Worm (Caenorhabditis elegans) whole organism, late embryonic: ENCODE results near the gene kin-26.

Experiments used
- C38D4.7 ChIP-seq: fragments of 200-800 bp; sonication (Bioruptor generic); optimal IDR thresholded peaks from 2 replicates; lab custom pipeline; 2018; ENCODE audit warnings: mild to moderate bottlenecking, missing genetic modification characterization, moderate library complexity, missing compliant biosample characterization
- K09A11.1 ChIP-seq: sonication (generic microtip); optimal IDR thresholded peaks from 2 replicates; lab custom pipeline; 2017; ENCODE audit warnings: antibody characterized with exemption, mild to moderate bottlenecking, missing genetic modification characterization, missing compliant biosample characterization; ENCODE audit not compliant: insufficient read depth
- Y22D7AL.16 ChIP-seq: sonication (generic microtip); optimal IDR thresholded peaks from 2 replicates; lab custom pipeline; 2016; ENCODE audit warnings: missing genetic modification characterization, missing compliant biosample characterization
- ahr-1 ChIP-seq: sonication (generic microtip); optimal IDR thresholded peaks from 2 replicates; lab custom pipeline; 2016; ENCODE audit warnings: missing genetic modification characterization, missing compliant biosample characterization
- ama-1 ChIP-seq: fragments of 150-350 bp; optimal IDR thresholded peaks from 2 replicates; lab custom pipeline; 2014
- ceh-18 ChIP-seq: sonication (generic microtip); optimal IDR thresholded peaks from 2 replicates; lab custom pipeline; 2016; ENCODE audit warnings: missing genetic modification characterization, missing compliant biosample characterization
- ceh-2 ChIP-seq: sonication (generic microtip); optimal IDR thresholded peaks from 2 replicates; lab custom pipeline; 2016; ENCODE audit warnings: missing genotype, missing genetic modification characterization, missing compliant biosample characterization
- ceh-22 ChIP-seq: sonication (generic microtip); optimal IDR thresholded peaks from 2 replicates; lab custom pipeline; 2017; ENCODE audit warnings: missing biosample characterization, missing genetic modification characterization
- ceh-30 ChIP-seq: fragments of 150-350 bp; optimal IDR thresholded peaks from 2 replicates; lab custom pipeline; 2014; ENCODE audit warnings: missing biosample characterization, missing genetic modification characterization
- ceh-34 ChIP-seq: sonication (generic microtip); optimal IDR thresholded peaks from 2 replicates; lab custom pipeline; 2016; ENCODE audit warnings: mild to moderate bottlenecking, missing genetic modification characterization, missing compliant biosample characterization
- ceh-48 ChIP-seq: sonication (generic microtip); optimal IDR thresholded peaks from 2 replicates; lab custom pipeline; 2016; ENCODE audit warnings: missing genetic modification characterization, inconsistent platforms, missing compliant biosample characterization
- ceh-6 ChIP-seq: fragments of 200-800 bp; sonication (Bioruptor generic); optimal IDR thresholded peaks from 2 replicates; lab custom pipeline; 2018; ENCODE audit warnings: mild to moderate bottlenecking, missing genetic modification characterization, missing compliant biosample characterization
- che-1 ChIP-seq: sonication (generic microtip); optimal IDR thresholded peaks from 2 replicates; lab custom pipeline; 2016; ENCODE audit warnings: mild to moderate bottlenecking, missing genetic modification characterization, missing compliant biosample characterization
- elt-2 ChIP-seq: sonication (generic microtip); optimal IDR thresholded peaks from 2 replicates; lab custom pipeline; 2016; ENCODE audit warnings: missing genetic modification reagents, missing genetic modification characterization, missing compliant biosample characterization
- elt-4 ChIP-seq: sonication (generic microtip); optimal IDR thresholded peaks from 2 replicates; lab custom pipeline; 2016; ENCODE audit warnings: missing genetic modification characterization, missing compliant biosample characterization
- fax-1 ChIP-seq: sonication (generic microtip); optimal IDR thresholded peaks from 2 replicates; lab custom pipeline; 2016; ENCODE audit warnings: missing genotype, missing genetic modification characterization, missing compliant biosample characterization
- fkh-10 ChIP-seq: fragments of 150-350 bp; optimal IDR thresholded peaks from 2 replicates; lab custom pipeline; 2014; ENCODE audit warnings: missing biosample characterization, missing genetic modification reagents, missing genetic modification characterization
- fkh-6 ChIP-seq: sonication (generic microtip); optimal IDR thresholded peaks from 2 replicates; lab custom pipeline; 2016; ENCODE audit warnings: missing genetic modification characterization, missing compliant biosample characterization
- hlh-30 ChIP-seq: sonication (generic microtip); optimal IDR thresholded peaks from 2 replicates; lab custom pipeline; 2017; ENCODE audit warnings: antibody characterized with exemption, missing genetic modification characterization, missing compliant biosample characterization; ENCODE audit not compliant: insufficient read depth
- hlh-6 ChIP-seq: sonication (generic microtip); optimal IDR thresholded peaks from 2 replicates; lab custom pipeline; 2016; ENCODE audit warnings: missing genotype, missing genetic modification characterization, missing compliant biosample characterization
- lim-6 ChIP-seq: sonication (generic microtip); optimal IDR thresholded peaks from 2 replicates; lab custom pipeline; 2016; ENCODE audit warnings: missing genetic modification characterization, missing compliant biosample characterization
- lin-11 ChIP-seq: fragments of 200-800 bp; sonication (Bioruptor generic); optimal IDR thresholded peaks from 2 replicates; lab custom pipeline; 2018; ENCODE audit warnings: mild to moderate bottlenecking, missing genetic modification characterization, missing compliant biosample characterization
- madf-2 ChIP-seq: sonication (generic microtip); optimal IDR thresholded peaks from 2 replicates; lab custom pipeline; 2017; ENCODE audit warnings: missing genetic modification characterization, missing compliant biosample characterization
- mec-3 ChIP-seq: sonication (generic microtip); optimal IDR thresholded peaks from 2 replicates; lab custom pipeline; 2016; ENCODE audit warnings: borderline replicate concordance, missing genetic modification characterization, missing compliant biosample characterization
- nhr-232 ChIP-seq: sonication (generic microtip); optimal IDR thresholded peaks from 2 replicates; lab custom pipeline; 2016; ENCODE audit warnings: missing genetic modification characterization, missing compliant biosample characterization
- npax-4 ChIP-seq: sonication (generic microtip); optimal IDR thresholded peaks from 2 replicates; lab custom pipeline; 2016; ENCODE audit warnings: missing genetic modification characterization, missing compliant biosample characterization
- odd-2 ChIP-seq: sonication (generic microtip); optimal IDR thresholded peaks from 2 replicates; lab custom pipeline; 2017; ENCODE audit warnings: antibody characterized with exemption, mild to moderate bottlenecking, missing genetic modification characterization, missing compliant biosample characterization
- pat-9 ChIP-seq: fragments of 200-800 bp; sonication (Bioruptor generic); optimal IDR thresholded peaks from 2 replicates; lab custom pipeline; 2018; ENCODE audit warnings: mild to moderate bottlenecking, missing genetic modification characterization, moderate library complexity, missing compliant biosample characterization
- pax-1 ChIP-seq: fragments of 150-350 bp; optimal IDR thresholded peaks from 2 replicates; lab custom pipeline; 2014; ENCODE audit warnings: missing biosample characterization, missing genetic modification characterization
- pha-2 ChIP-seq: sonication (generic microtip); optimal IDR thresholded peaks from 2 replicates; lab custom pipeline; 2017; ENCODE audit warnings: mild to moderate bottlenecking, missing genetic modification characterization, missing compliant biosample characterization
- pha-4 ChIP-seq: fragments of 150-350 bp; optimal IDR thresholded peaks from 2 replicates; lab custom pipeline; 2018; ENCODE audit warnings: missing biosample characterization, missing genetic modification reagents, missing genetic modification characterization
- sdc-2 ChIP-seq: sonication (generic microtip); optimal IDR thresholded peaks from 2 replicates; lab custom pipeline; 2016; ENCODE audit warnings: missing genotype, missing genetic modification characterization, missing compliant biosample characterization
- tbx-2 ChIP-seq: sonication (generic microtip); optimal IDR thresholded peaks from 2 replicates; lab custom pipeline; 2016; ENCODE audit warnings: missing genetic modification characterization, missing compliant biosample characterization
- tbx-7 ChIP-seq: sonication (generic microtip); optimal IDR thresholded peaks from 2 replicates; lab custom pipeline; 2016; ENCODE audit warnings: missing genotype, missing genetic modification characterization, missing compliant biosample characterization
- ttx-3 ChIP-seq: sonication (generic microtip); optimal IDR thresholded peaks from 2 replicates; lab custom pipeline; 2016; ENCODE audit warnings: missing genetic modification reagents, missing genetic modification characterization, missing compliant biosample characterization
- unc-42 ChIP-seq: sonication (generic microtip); optimal IDR thresholded peaks from 2 replicates; lab custom pipeline; 2016; ENCODE audit warnings: missing genotype, missing genetic modification characterization, missing compliant biosample characterization
- unc-55 ChIP-seq: sonication (generic microtip); optimal IDR thresholded peaks from 2 replicates; lab custom pipeline; 2017; ENCODE audit warnings: missing biosample characterization, missing genetic modification reagents, missing genetic modification characterization
- zip-5 ChIP-seq: sonication (generic microtip); optimal IDR thresholded peaks from 2 replicates; lab custom pipeline; 2016; ENCODE audit warnings: missing genetic modification characterization, missing compliant biosample characterization
- ztf-16 ChIP-seq: sonication (generic microtip); optimal IDR thresholded peaks from 2 replicates; lab custom pipeline; 2017; ENCODE audit warnings: missing genetic modification characterization, missing compliant biosample characterization

kin-26 gene

ce11 chrIV:7898489-7898888 is 20.8 kb upstream of the kin-26 start:
- TF ChIP-seq fkh-6 (tag; lab: Kevin White, UChicago): no peak
- TF ChIP-seq pha-4 (tag; lab: Kevin White, UChicago): no peak
- TF ChIP-seq ama-1 (lab: Kevin White, UChicago): no peak
- TF ChIP-seq nhr-232 (tag; lab: Kevin White, UChicago): no peak
- no peak for TF ChIP-seq tbx-7 (tag; lab: Kevin White, UChicago)
- no peak for TF ChIP-seq Y22D7AL.16 (tag; lab: Kevin White, UChicago)
- no peak for TF ChIP-seq unc-42
- no peak for TF ChIP-seq elt-4 (tag; lab: Kevin White, UChicago)
- TF ChIP-seq ceh-2 (tag; lab: Kevin White, UChicago): no peak
- TF ChIP-seq ztf-16 (tag; lab: Kevin White, UChicago): no peak
- TF ChIP-seq fkh-10 (GFP tag; lab: Kevin White, UChicago): no peak
- no peak for TF ChIP-seq pat-9 (tag; lab: Kevin White, UChicago)
- TF ChIP-seq ceh-18 (tag; lab: Kevin White, UChicago): no peak
- TF ChIP-seq ceh-48 (tag; lab: Kevin White, UChicago): no peak
- TF ChIP-seq sdc-2: no peak

DNA sequence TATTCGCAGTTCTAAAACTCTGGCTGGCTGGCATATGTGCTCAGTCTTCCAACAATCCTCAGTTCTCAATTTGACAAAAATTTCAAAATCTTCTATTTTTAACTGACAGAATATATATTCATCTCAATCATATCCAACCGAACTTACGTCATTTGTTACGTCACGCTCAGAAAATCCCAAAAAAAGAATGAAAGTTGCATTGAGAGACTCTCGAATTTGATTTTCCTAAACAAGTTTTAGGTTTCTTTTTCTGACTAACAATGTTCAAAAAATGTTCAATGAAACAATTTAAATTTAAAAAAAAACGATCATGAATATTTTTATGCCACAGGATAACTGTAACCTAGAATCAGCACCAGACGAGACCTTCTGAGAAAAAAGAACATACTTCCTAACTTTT is 20.3 kb upstream of the kin-26 start:
- TF ChIP-seq fkh-10 (GFP tag; lab: Kevin White, UChicago): no peak
- TF ChIP-seq tbx-2: no peak
- TF ChIP-seq ceh-22: no peak
- TF ChIP-seq lin-11: no peak
- no peak for TF ChIP-seq fkh-6 (tag; lab: Kevin White, UChicago)
- no peak for TF ChIP-seq fax-1
- TF ChIP-seq che-1 (tag; lab: Kevin White, UChicago): no peak
- no peak for TF ChIP-seq nhr-232 (tag; lab: Kevin White, UChicago)

- TF ChIP-seq fax-1 (no peak), elt-2 (tag; lab: Kevin White, UChicago) (no peak), ahr-1 (tag; lab: Kevin White, UChicago) (no peak), lim-6 (tag; lab: Kevin White, UChicago) (no peak), unc-55 (GFP tag; lab: Kevin White, UChicago) (no peak), mec-3 (tag; lab: Kevin White, UChicago) (no peak), ztf-16 (tag; lab: Kevin White, UChicago) (no peak), pat-9 (tag; lab: Kevin White, UChicago) (no peak), ttx-3 (tag; lab: Kevin White, UChicago) (no peak), odd-2 (tag; lab: Kevin White, UChicago) (no peak), ceh-34 (tag; lab: Kevin White, UChicago) (no peak)
These were observed 19.8 kb upstream of the kin-26 start, which contains the start of gene ilys-4 for ce11 chrIV:7897443-7897842. Gene ilys-4 (minus strand): TSS chrIV:7897543.

DNA sequence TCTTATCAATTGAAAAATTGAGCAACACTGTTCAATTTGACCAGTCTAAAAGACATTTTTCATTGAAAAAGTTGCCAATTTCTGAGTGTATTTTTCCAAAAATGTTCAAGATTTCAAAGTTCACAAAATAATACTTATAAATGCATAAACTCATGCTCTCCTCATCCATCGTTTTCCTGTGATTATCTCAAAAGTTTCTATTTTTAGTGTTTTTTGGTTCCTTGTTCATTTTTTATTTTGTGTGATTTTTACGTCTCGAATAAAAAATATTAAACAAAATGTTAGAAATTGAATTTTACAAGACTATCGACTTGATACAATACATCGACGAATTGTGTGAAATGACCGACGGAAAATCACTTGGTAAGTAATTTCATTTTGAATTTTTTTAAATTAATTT is 4.0 kb upstream of the kin-26 start, which contains the start of gene atic-1:
Gene atic-1, plus strand, starts transcription at position 301 of the 400 bp plus-strand sequence.
- TF ChIP-seq zip-5 (tag; lab: Kevin White, UChicago) (no peak), C38D4.7 (GFP tag; lab: Kevin White, UChicago) (no peak), nhr-232 (tag; lab: Kevin White, UChicago) (no peak), ama-1 (lab: Kevin White, UChicago) (no peak), pax-1 (tag; lab: Kevin White, UChicago) (no peak), fkh-10 (GFP tag; lab: Kevin White, UChicago) (no peak), lim-6 (tag; lab: Kevin White, UChicago) (no peak), pat-9 (tag; lab: Kevin White, UChicago) (no peak), ceh-6 (no peak), madf-2 (tag; lab: Kevin White, UChicago) (no peak), K09A11.1 (tag; lab: Kevin White, UChicago) (no peak), hlh-6 (tag; lab: Kevin White, UChicago) (no peak), npax-4 (tag; lab: Kevin White, UChicago) (no peak), pha-2 (no peak), elt-2 (tag; lab: Kevin White, UChicago) (no peak), lin-11 (no peak), hlh-30 (no peak), ceh-30 (tag; lab: Kevin White, UChicago) (no peak)
